Worm (Caenorhabditis elegans) whole organism, L2 larva: ENCODE data around the gene ZK1010.8.

ENCODE experiments used
- R02D3.7 ChIP-seq: fragments of 150-350 bp; optimal IDR thresholded peaks from 2 replicates; lab custom pipeline; 2014; ENCODE audit warnings: missing biosample characterization, missing genetic modification characterization
- alr-1 ChIP-seq: fragments of 150-350 bp; optimal IDR thresholded peaks from 2 replicates; lab custom pipeline; 2014; ENCODE audit warnings: missing biosample characterization, missing genetic modification characterization
- ama-1 ChIP-seq: fragments of 150-350 bp; optimal IDR thresholded peaks from 2 replicates; lab custom pipeline; 2018; ENCODE audit warnings: inconsistent platforms
- egl-27 ChIP-seq: sonication (generic microtip); optimal IDR thresholded peaks from 3 replicates; lab custom pipeline; 2017; ENCODE audit warnings: missing biosample characterization, missing genetic modification reagents, missing genetic modification characterization
- lin-13 ChIP-seq: fragments of 150-350 bp; optimal IDR thresholded peaks from 2 replicates; lab custom pipeline; 2014; ENCODE audit warnings: missing biosample characterization, missing genetic modification reagents, missing genetic modification characterization
- ztf-4 ChIP-seq: fragments of 150-350 bp; optimal IDR thresholded peaks from 2 replicates; lab custom pipeline; 2014; ENCODE audit warnings: missing biosample characterization, missing genetic modification characterization

DNA sequence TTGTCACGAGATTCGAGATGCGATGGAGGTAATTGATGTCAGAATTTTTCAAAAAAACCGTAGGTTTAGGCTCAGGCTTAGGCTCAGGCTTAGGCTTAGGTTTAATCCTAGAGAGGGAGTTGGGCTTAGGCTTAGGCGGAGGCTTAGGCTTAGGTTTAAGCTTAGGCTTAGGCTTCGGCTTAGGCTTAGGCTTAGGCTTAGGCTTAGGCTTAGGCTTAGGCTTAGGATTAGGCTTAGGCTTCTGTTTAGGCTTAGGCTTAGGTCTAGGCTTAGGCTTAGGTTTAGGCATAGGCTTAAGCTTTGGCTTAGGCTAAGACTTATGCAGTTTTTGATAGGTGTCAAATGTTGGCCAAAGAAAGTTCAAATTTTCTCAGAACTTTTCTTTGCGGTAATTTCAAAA is 3.8 kb upstream of the ZK1010.8 start:
- TF ChIP-seq R02D3.7 (no peak), alr-1 (tag; lab: Kevin White, UChicago) (no peak), lin-13 (GFP tag; lab: Kevin White, UChicago) (no peak), ztf-4 (tag; lab: Kevin White, UChicago) (no peak), egl-27 (tag; lab: Kevin White, UChicago) (no peak), ama-1 (lab: Kevin White, UChicago) (no peak)
